Worm (Caenorhabditis elegans) whole organism, early embryonic: ENCODE measurements around the gene dph-2.

Experiments
- B0310.2 ChIP-seq: sonication (generic microtip); optimal IDR thresholded peaks from 2 replicates; lab custom pipeline; 2016; ENCODE audit warnings: mild to moderate bottlenecking, missing genetic modification characterization, missing compliant biosample characterization
- aly-1 ChIP-seq: sonication (generic microtip); optimal IDR thresholded peaks from 2 replicates; lab custom pipeline; 2016; ENCODE audit warnings: missing genetic modification characterization, missing compliant biosample characterization
- ama-1 ChIP-seq: fragments of 150-350 bp; optimal IDR thresholded peaks from 2 replicates; lab custom pipeline; 2014
- ceh-13 ChIP-seq: fragments of 200-800 bp; sonication (Bioruptor generic); optimal IDR thresholded peaks from 2 replicates; lab custom pipeline; 2018; ENCODE audit warnings: mild to moderate bottlenecking, missing genetic modification characterization, missing compliant biosample characterization
- ets-7 ChIP-seq: sonication (generic microtip); optimal IDR thresholded peaks from 2 replicates; lab custom pipeline; 2016; ENCODE audit warnings: missing genotype, missing genetic modification characterization, missing compliant biosample characterization
- flt-1 ChIP-seq: fragments of 200-800 bp; sonication (Bioruptor generic); IDR thresholded peaks from 2 replicates; pipeline ENCODE4 v1.3.6; 2022; ENCODE audit warnings: missing genetic modification characterization, missing compliant biosample characterization
- pes-1 ChIP-seq: fragments of 200-800 bp; sonication (Bioruptor generic); IDR thresholded peaks from 2 replicates; pipeline ENCODE4 v1.3.6; 2022; ENCODE audit warnings: missing genetic modification reagents, missing genetic modification characterization, missing compliant biosample characterization
- scrt-1 ChIP-seq: fragments of 200-800 bp; sonication (Bioruptor generic); IDR thresholded peaks from 2 replicates; pipeline ENCODE4 v1.3.6; 2022; ENCODE audit warnings: missing genetic modification characterization, missing compliant biosample characterization
- sea-1 ChIP-seq: fragments of 200-800 bp; sonication (Bioruptor generic); conservative IDR thresholded peaks from 2 replicates; pipeline ENCODE4 v1.3.6; 2022; ENCODE audit warnings: missing genetic modification characterization, missing compliant biosample characterization
- tbx-37 ChIP-seq: fragments of 200-800 bp; sonication (Bioruptor generic); conservative IDR thresholded peaks from 2 replicates; pipeline ENCODE4 v1.3.6; 2022; ENCODE audit warnings: missing genetic modification reagents, missing genetic modification characterization, missing compliant biosample characterization
- tra-4 ChIP-seq: sonication (generic microtip); optimal IDR thresholded peaks from 2 replicates; lab custom pipeline; 2017; ENCODE audit warnings: missing genetic modification characterization, missing compliant biosample characterization

ce11 chrII:10680130-10680529, 34.0 kb downstream of the dph-2 start:
- TF ChIP-seq sea-1 (GFP tag; lab: Robert Waterston, UW) (no peak), ceh-13 (GFP tag; lab: Kevin White, UChicago) (no peak), scrt-1 (GFP tag; lab: Robert Waterston, UW) (no peak), B0310.2 (tag; lab: Kevin White, UChicago) (no peak), ets-7 (tag; lab: Kevin White, UChicago) (no peak), flt-1 (no peak), tra-4 (tag; lab: Kevin White, UChicago) (no peak), aly-1 (no peak), ama-1 (no peak), pes-1 (GFP tag; lab: Robert Waterston, UW) (no peak), tbx-37 (GFP tag; lab: Robert Waterston, UW) (no peak)
